Fruit fly (Drosophila melanogaster): ENCODE results near the gene CG6761.

Gene CG6761

DNA sequence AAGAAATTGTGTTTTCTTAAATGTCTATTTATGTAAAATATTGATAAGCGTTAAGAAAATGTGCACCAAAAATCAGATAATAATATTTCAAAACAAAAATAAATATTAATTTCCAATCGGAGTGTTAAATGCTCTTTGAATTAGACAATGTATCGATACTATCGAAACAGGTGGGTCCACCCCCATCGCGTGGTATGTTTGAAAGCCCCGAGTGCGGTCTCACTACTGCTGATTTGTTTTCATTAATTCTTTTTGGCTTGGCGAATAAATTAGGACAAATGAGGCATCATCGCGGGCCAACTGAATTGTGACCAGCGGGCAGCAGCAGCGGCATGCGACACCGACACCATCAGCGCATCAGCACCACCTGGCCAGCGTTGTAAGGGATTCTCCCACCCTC, 23.3 kb upstream of the CG6761 start, which contains the start of gene Naa60 (continued):
- TF ChIP-seq dmrt11E (tag; optimal IDR thresholded peaks at IDR 0.05), result no peak
- no peak for TF ChIP-seq Ets65A (GFP tag)
- no peak for TF ChIP-seq MTF-1 (GFP tag; optimal IDR thresholded peaks at IDR 0.05; ENCODE audit: borderline replicate concordance)
- no peak for TF ChIP-seq CG8924 (tag; optimal IDR thresholded peaks at IDR 0.05)
- TF ChIP-seq lov (optimal IDR thresholded peaks at IDR 0.05), result no peak
- no peak for TF ChIP-seq lov (GFP tag; IDR thresholded peaks at IDR 0.05)
- no peak for TF ChIP-seq sqz (GFP tag; optimal IDR thresholded peaks at IDR 0.05)
- TF ChIP-seq CG9727 (GFP tag; optimal IDR thresholded peaks at IDR 0.05), result no peak
- TF ChIP-seq fd64A (GFP tag; optimal IDR thresholded peaks at IDR 0.05), result no peak
- no peak for TF ChIP-seq ci (GFP tag; IDR thresholded peaks at IDR 0.05)
- TF ChIP-seq ab (GFP tag; optimal IDR thresholded peaks at IDR 0.05), result no peak
- TF ChIP-seq gsb (GFP tag; IDR thresholded peaks at IDR 0.05), result no peak
- TF ChIP-seq usp (GFP tag; optimal IDR thresholded peaks at IDR 0.05), result no peak
- no peak for TF ChIP-seq CG6175 (GFP tag; IDR thresholded peaks at IDR 0.05)
- TF ChIP-seq salm (tag; optimal IDR thresholded peaks at IDR 0.05), result no peak
- no peak for TF ChIP-seq Hr78 (GFP tag; optimal IDR thresholded peaks at IDR 0.05)
- TF ChIP-seq CG8944 (GFP tag; optimal IDR thresholded peaks at IDR 0.05), result no peak
- TF ChIP-seq tx (GFP tag; optimal IDR thresholded peaks at IDR 0.05), result no peak
- TF ChIP-seq Hr51 (GFP tag; optimal IDR thresholded peaks at IDR 0.05), result no peak
- no peak for TF ChIP-seq lab (GFP tag; optimal IDR thresholded peaks at IDR 0.05)
- no peak for TF ChIP-seq Sin3A (optimal IDR thresholded peaks at IDR 0.05)
- TF ChIP-seq Kr (GFP tag; optimal IDR thresholded peaks at IDR 0.05), result no peak
- TF ChIP-seq unpg (GFP tag; optimal IDR thresholded peaks at IDR 0.05), result no peak
- TF ChIP-seq Bdp1 (GFP tag; optimal IDR thresholded peaks at IDR 0.05), result no peak
- no peak for TF ChIP-seq Poxn (GFP tag; IDR thresholded peaks at IDR 0.05)
- no peak for TF ChIP-seq odd (GFP tag; optimal IDR thresholded peaks at IDR 0.05)
- TF ChIP-seq insv (GFP tag; optimal IDR thresholded peaks at IDR 0.05), result peak in 1 of 2 experiments; percentile 94
- peak; percentile 73 for TF ChIP-seq Dref (GFP tag; IDR thresholded peaks at IDR 0.05)
- TF ChIP-seq row (GFP tag; IDR thresholded peaks at IDR 0.05), result peak; percentile 69
- no peak for TF ChIP-seq Doc2 (GFP tag; IDR thresholded peaks at IDR 0.05)
- TF ChIP-seq vvl (GFP tag; IDR thresholded peaks at IDR 0.05), result no peak; the same call in none of the 2 replicates
- no peak for TF ChIP-seq mam (GFP tag; optimal IDR thresholded peaks at IDR 0.05)
- TF ChIP-seq da (GFP tag; optimal IDR thresholded peaks at IDR 0.05), result no peak
- TF ChIP-seq sug (tag; optimal IDR thresholded peaks at IDR 0.05), result peak; percentile 38
- no peak for TF ChIP-seq CG11247 (GFP tag; IDR thresholded peaks at IDR 0.05)
- TF ChIP-seq B-H2 (GFP tag; optimal IDR thresholded peaks at IDR 0.05), result no peak
- TF ChIP-seq CG6254 (GFP tag; optimal IDR thresholded peaks at IDR 0.05), result no peak
- no peak for TF ChIP-seq pnt (GFP tag; optimal IDR thresholded peaks at IDR 0.05)
- TF ChIP-seq Fer3 (tag; optimal IDR thresholded peaks at IDR 0.05), result no peak
- TF ChIP-seq CG7357 (GFP tag; IDR thresholded peaks at IDR 0.05), result no peak
- TF ChIP-seq en (GFP tag; optimal IDR thresholded peaks at IDR 0.05), result no peak
- TF ChIP-seq Spps (tag; optimal IDR thresholded peaks at IDR 0.05), result no peak
- no peak for TF ChIP-seq gem (tag; optimal IDR thresholded peaks at IDR 0.05)
- no peak for TF ChIP-seq hkb (optimal IDR thresholded peaks at IDR 0.05)
- no peak for TF ChIP-seq hkb (GFP tag; IDR thresholded peaks at IDR 0.05)
- peak; percentile 63 for TF ChIP-seq YL-1 (GFP tag; optimal IDR thresholded peaks at IDR 0.05)
- TF ChIP-seq cad (GFP tag; optimal IDR thresholded peaks at IDR 0.05), result no peak
- no peak for TF ChIP-seq tup (GFP tag; optimal IDR thresholded peaks at IDR 0.05)
- no peak for TF ChIP-seq Abd-B (GFP tag; optimal IDR thresholded peaks at IDR 0.05)
- TF ChIP-seq Gug (GFP tag; IDR thresholded peaks at IDR 0.05), result no peak
- TF ChIP-seq CG4404 (GFP tag; IDR thresholded peaks at IDR 0.05), result no peak
- TF ChIP-seq CG1602 (GFP tag; optimal IDR thresholded peaks at IDR 0.05), result no peak
- TF ChIP-seq CG4328 (GFP tag; optimal IDR thresholded peaks at IDR 0.05), result no peak
- TF ChIP-seq Bteb2 (GFP tag; optimal IDR thresholded peaks at IDR 0.05), result no peak
